Fruit fly (Drosophila melanogaster) whole organism, embryonic: ENCODE measurements around the gene Atx-1.
A peak's percentile ranks its signal among the peaks of the same experiment; 100 is the strongest.

ENCODE experiments used
- BEAF-32 ChIP-seq: fragments of 200-800 bp; sonication (Bioruptor generic); optimal IDR thresholded peaks from 3 replicates; lab custom pipeline; 2017; ENCODE audit warnings: missing biosample characterization, missing genetic modification characterization, mild to moderate bottlenecking, moderate library complexity, missing genetic modification reagents
- CG1024 ChIP-seq: fragments of 200-800 bp; sonication (Bioruptor generic); IDR thresholded peaks from 2 replicates; pipeline ENCODE4 v1.3.6; 2022; ENCODE audit warnings: missing biosample characterization, missing genetic modification characterization
- CG10274 ChIP-seq: fragments of 200-800 bp; sonication (Bioruptor generic); optimal IDR thresholded peaks from 3 replicates; lab custom pipeline; 2017; ENCODE audit warnings: missing biosample characterization, mild to moderate bottlenecking, missing genetic modification characterization
- CG10959 ChIP-seq: fragments of 200-800 bp; sonication (Bioruptor generic); IDR thresholded peaks from 2 replicates; pipeline ENCODE4 v1.3.6; 2022; ENCODE audit warnings: missing biosample characterization, missing genetic modification characterization
- CG12104 ChIP-seq: fragments of 200-800 bp; sonication (Bioruptor generic); optimal IDR thresholded peaks from 3 replicates; lab custom pipeline; 2016; ENCODE audit warnings: missing biosample characterization, missing genetic modification characterization
- CG12155 ChIP-seq: fragments of 200-800 bp; sonication (Bioruptor generic); optimal IDR thresholded peaks from 3 replicates; lab custom pipeline; 2016; ENCODE audit warnings: missing biosample characterization, missing genetic modification characterization
- CG12219 ChIP-seq: fragments of 200-800 bp; sonication (Bioruptor generic); optimal IDR thresholded peaks from 3 replicates; lab custom pipeline; 2018; ENCODE audit warnings: missing biosample characterization, mild to moderate bottlenecking, missing genetic modification characterization
- CG12236 ChIP-seq: fragments of 200-800 bp; sonication (Bioruptor generic); optimal IDR thresholded peaks from 2 replicates; lab custom pipeline; 2016; ENCODE audit warnings: missing biosample characterization, missing genetic modification characterization
- CG13296 ChIP-seq: fragments of 200-800 bp; sonication (Bioruptor generic); optimal IDR thresholded peaks from 3 replicates; lab custom pipeline; 2018; ENCODE audit warnings: missing biosample characterization, mild to moderate bottlenecking, missing genetic modification characterization
- CG15269 ChIP-seq: fragments of 200-800 bp; sonication (Bioruptor generic); optimal IDR thresholded peaks from 2 replicates; lab custom pipeline; 2018; ENCODE audit warnings: missing biosample characterization, mild to moderate bottlenecking, missing genetic modification characterization, moderate library complexity
- CG15479 ChIP-seq: fragments of 200-800 bp; sonication (Bioruptor generic); optimal IDR thresholded peaks from 3 replicates; lab custom pipeline; 2019; ENCODE audit warnings: missing biosample characterization, mild to moderate bottlenecking, missing genetic modification characterization, moderate library complexity
- CG16813 ChIP-seq: fragments of 200-800 bp; sonication (Bioruptor generic); IDR thresholded peaks from 3 replicates; pipeline ENCODE4 v1.3.6; 2022; ENCODE audit warnings: missing biosample characterization, missing genetic modification characterization; ENCODE audit not compliant: partially characterized antibody
- CG16863 ChIP-seq: fragments of 200-800 bp; sonication (Bioruptor generic); optimal IDR thresholded peaks from 3 replicates; lab custom pipeline; 2016; ENCODE audit warnings: missing biosample characterization, missing genetic modification characterization
- CG17802 ChIP-seq: fragments of 200-800 bp; sonication (Bioruptor generic); optimal IDR thresholded peaks from 2 replicates; lab custom pipeline; 2018; ENCODE audit warnings: missing biosample characterization, mild to moderate bottlenecking, missing genetic modification characterization, moderate library complexity
- CG2120 ChIP-seq: fragments of 200-800 bp; sonication (Bioruptor generic); optimal IDR thresholded peaks from 3 replicates; lab custom pipeline; 2016; ENCODE audit warnings: missing biosample characterization, missing genetic modification characterization
- CG2678 ChIP-seq: fragments of 200-800 bp; sonication (Bioruptor generic); optimal IDR thresholded peaks from 3 replicates; lab custom pipeline; 2019; ENCODE audit warnings: missing biosample characterization, mild to moderate bottlenecking, missing genetic modification characterization, moderate library complexity
- CG30020 ChIP-seq: fragments of 200-800 bp; optimal IDR thresholded peaks from 2 replicates; lab custom pipeline; 2019; ENCODE audit warnings: missing biosample characterization, mild to moderate bottlenecking, missing genetic modification characterization, moderate library complexity
- CG4404 ChIP-seq: fragments of 200-800 bp; sonication (Bioruptor generic); IDR thresholded peaks from 2 replicates; pipeline ENCODE4 v1.3.6; 2022; ENCODE audit warnings: missing biosample characterization, missing genetic modification characterization
- CG4707 ChIP-seq: fragments of 200-800 bp; sonication (Bioruptor generic); optimal IDR thresholded peaks from 2 replicates; lab custom pipeline; 2018; ENCODE audit warnings: missing biosample characterization, mild to moderate bottlenecking, missing genetic modification characterization, moderate library complexity
- CG6654 ChIP-seq: fragments of 200-800 bp; sonication (Bioruptor generic); optimal IDR thresholded peaks from 2 replicates; lab custom pipeline; 2017; ENCODE audit warnings: missing biosample characterization, mild to moderate bottlenecking, missing genetic modification characterization
- CG6683 ChIP-seq: fragments of 200-800 bp; sonication (Bioruptor generic); optimal IDR thresholded peaks from 2 replicates; lab custom pipeline; 2017; ENCODE audit warnings: missing biosample characterization, mild to moderate bottlenecking, missing genetic modification characterization, missing genetic modification reagents
- CG6791 ChIP-seq: fragments of 200-800 bp; sonication (Bioruptor generic); IDR thresholded peaks from 3 replicates; pipeline ENCODE4 v1.3.6; 2022; ENCODE audit warnings: missing biosample characterization, missing genetic modification characterization; ENCODE audit not compliant: partially characterized antibody
- CG9876 ChIP-seq: fragments of 200-800 bp; sonication (Bioruptor generic); optimal IDR thresholded peaks from 2 replicates; lab custom pipeline; 2016; ENCODE audit warnings: missing biosample characterization, missing genetic modification characterization
- CG9932 ChIP-seq: fragments of 200-800 bp; sonication (Bioruptor generic); IDR thresholded peaks from 2 replicates; pipeline ENCODE4 v1.3.6; 2022; ENCODE audit warnings: missing biosample characterization, missing genetic modification characterization
- Dfd ChIP-seq, 2 experiments: fragments of >200 bp; optimal IDR thresholded peaks; 2 replicates each; lab custom pipeline; 2017; ENCODE audit warnings: missing biosample characterization in 2 of 2, missing genetic modification characterization in 2 of 2
- Dip3 ChIP-seq: fragments of 200-800 bp; sonication (Bioruptor generic); optimal IDR thresholded peaks from 3 replicates; lab custom pipeline; 2016; ENCODE audit warnings: missing biosample characterization, missing genetic modification characterization
- ERR ChIP-seq: fragments of 200-800 bp; sonication (Bioruptor generic); optimal IDR thresholded peaks from 2 replicates; lab custom pipeline; 2016; ENCODE audit warnings: missing biosample characterization, missing genetic modification characterization
- H2.0 ChIP-seq: fragments of 200-800 bp; sonication (Bioruptor generic); IDR thresholded peaks from 2 replicates; pipeline ENCODE4 v1.3.6; 2022; ENCODE audit warnings: missing biosample characterization, missing genetic modification characterization
- HLHmδ ChIP-seq: fragments of 200-800 bp; sonication (Bioruptor generic); optimal IDR thresholded peaks from 2 replicates; lab custom pipeline; 2018; ENCODE audit warnings: missing biosample characterization, mild to moderate bottlenecking, missing genetic modification characterization, moderate library complexity
- Hr51 ChIP-seq, 2 experiments: fragments of 200-800 bp; sonication (Bioruptor generic); optimal IDR thresholded peaks; 2 replicates in 1 of 2; 3 replicates in 1 of 2; lab custom pipeline; 2016 to 2018; ENCODE audit warnings: missing biosample characterization in 2 of 2, missing genetic modification characterization in 2 of 2, mild to moderate bottlenecking in 1 of 2, moderate library complexity in 1 of 2
- Hsf ChIP-seq: fragments of 200-800 bp; sonication (Bioruptor generic); optimal IDR thresholded peaks from 3 replicates; lab custom pipeline; 2016; ENCODE audit warnings: missing biosample characterization, missing genetic modification characterization
- Nf-YC ChIP-seq: fragments of 200-800 bp; optimal IDR thresholded peaks from 3 replicates; lab custom pipeline; 2019; ENCODE audit warnings: missing biosample characterization, mild to moderate bottlenecking, missing genetic modification characterization, moderate library complexity
- NfI ChIP-seq: fragments of 200-800 bp; sonication (Bioruptor generic); optimal IDR thresholded peaks from 3 replicates; lab custom pipeline; 2018; ENCODE audit warnings: missing biosample characterization, mild to moderate bottlenecking, missing genetic modification characterization, moderate library complexity
- Poxn ChIP-seq: fragments of 200-800 bp; sonication (Bioruptor generic); IDR thresholded peaks from 2 replicates; pipeline ENCODE4 v1.3.6; 2022; ENCODE audit warnings: missing biosample characterization, missing genetic modification characterization
- Usf ChIP-seq: fragments of 200-800 bp; sonication (Bioruptor generic); optimal IDR thresholded peaks from 2 replicates; lab custom pipeline; 2017; ENCODE audit warnings: missing genotype, missing biosample characterization, missing genetic modification characterization
- Vsx1 ChIP-seq: fragments of 200-800 bp; sonication (Bioruptor generic); optimal IDR thresholded peaks from 2 replicates; lab custom pipeline; 2017; ENCODE audit warnings: missing biosample characterization, mild to moderate bottlenecking, missing genetic modification characterization, missing genetic modification reagents
- chm ChIP-seq: fragments of 200-800 bp; sonication (Bioruptor generic); IDR thresholded peaks from 2 replicates; pipeline ENCODE4 v1.3.6; 2022; ENCODE audit warnings: missing biosample characterization, missing genetic modification characterization
- crp ChIP-seq, 2 experiments: fragments of 200-800 bp; sonication (Bioruptor generic); optimal IDR thresholded peaks; 2 replicates in 1 of 2; 3 replicates in 1 of 2; lab custom pipeline; 2017; ENCODE audit warnings: missing biosample characterization in 2 of 2, missing genetic modification characterization in 2 of 2, mild to moderate bottlenecking in 1 of 2, moderate library complexity in 1 of 2
- disco-r ChIP-seq: fragments of 200-800 bp; sonication (Bioruptor generic); optimal IDR thresholded peaks from 2 replicates; lab custom pipeline; 2016; ENCODE audit warnings: missing biosample characterization, missing genetic modification characterization
- emc ChIP-seq: fragments of 200-800 bp; sonication (Bioruptor generic); optimal IDR thresholded peaks from 2 replicates; lab custom pipeline; 2016; ENCODE audit warnings: missing biosample characterization, missing genetic modification characterization
- esg ChIP-seq: fragments of 200-800 bp; sonication (Bioruptor generic); conservative IDR thresholded peaks from 2 replicates; pipeline ENCODE4 v1.3.6; 2022; ENCODE audit warnings: missing biosample characterization, missing genetic modification characterization
- grau ChIP-seq: fragments of 200-800 bp; optimal IDR thresholded peaks from 3 replicates; lab custom pipeline; 2019; ENCODE audit warnings: missing biosample characterization, mild to moderate bottlenecking, missing genetic modification characterization, moderate library complexity
- h ChIP-seq: fragments of >200 bp; optimal IDR thresholded peaks from 2 replicates; lab custom pipeline; 2017
- jing ChIP-seq: fragments of 200-800 bp; sonication (Bioruptor generic); optimal IDR thresholded peaks from 2 replicates; lab custom pipeline; 2018; ENCODE audit warnings: missing biosample characterization, mild to moderate bottlenecking, missing genetic modification characterization
- ken ChIP-seq: fragments of 200-800 bp; sonication (Bioruptor generic); IDR thresholded peaks from 3 replicates; pipeline ENCODE4 v1.3.6; 2022; ENCODE audit warnings: missing biosample characterization, missing genetic modification characterization
- mam ChIP-seq: fragments of 200-800 bp; sonication (Bioruptor generic); optimal IDR thresholded peaks from 3 replicates; lab custom pipeline; 2016; ENCODE audit warnings: missing biosample characterization, missing genetic modification characterization
- nerfin-2 ChIP-seq: fragments of 200-800 bp; sonication (Bioruptor generic); IDR thresholded peaks from 2 replicates; pipeline ENCODE4 v1.3.6; 2022; ENCODE audit warnings: missing biosample characterization, missing genetic modification characterization; ENCODE audit not compliant: partially characterized antibody
- onecut ChIP-seq: fragments of 200-800 bp; sonication (Bioruptor generic); IDR thresholded peaks from 2 replicates; pipeline ENCODE4 v1.3.6; 2022; ENCODE audit warnings: missing biosample characterization, missing genetic modification characterization
- org-1 ChIP-seq: fragments of 200-800 bp; sonication (Bioruptor generic); optimal IDR thresholded peaks from 2 replicates; lab custom pipeline; 2017; ENCODE audit warnings: missing biosample characterization, missing genetic modification characterization
- shn ChIP-seq: fragments of 200-800 bp; sonication (Bioruptor generic); optimal IDR thresholded peaks from 3 replicates; lab custom pipeline; 2016; ENCODE audit warnings: missing biosample characterization, missing genetic modification characterization
- tap ChIP-seq: fragments of 200-800 bp; optimal IDR thresholded peaks from 3 replicates; lab custom pipeline; 2019; ENCODE audit warnings: missing biosample characterization, mild to moderate bottlenecking, missing genetic modification characterization, moderate library complexity

The Atx-1 gene

dm6 chrX:6794190-6794589 lies 28.8 kb upstream of the Atx-1 start (continued):
- TF ChIP-seq NfI (GFP tag; lab: Kevin White, UChicago) (peak; percentile 86), shn (GFP tag; lab: Kevin White, UChicago) (peak; percentile 61), CG1024 (GFP tag; lab: Robert Waterston, UW) (peak; percentile 75), CG16813 (GFP tag; lab: Robert Waterston, UW) (no peak), CG6654 (GFP tag; lab: Kevin White, UChicago) (peak; percentile 46), Dip3 (GFP tag; lab: Kevin White, UChicago) (peak; percentile 81), emc (GFP tag; lab: Kevin White, UChicago) (peak; percentile 72), CG12155 (GFP tag; lab: Kevin White, UChicago) (peak; percentile 77), H2.0 (GFP tag; lab: Robert Waterston, UW) (peak; percentile 88), CG12236 (GFP tag; lab: Kevin White, UChicago) (peak; percentile 73), CG4707 (GFP tag; lab: Kevin White, UChicago) (peak; percentile 48), CG10959 (peak; percentile 74), HLHmδ (no peak), Hsf (GFP tag; lab: Kevin White, UChicago) (peak; percentile 83), CG12219 (GFP tag; lab: Kevin White, UChicago) (peak; percentile 87), Poxn (GFP tag; lab: Robert Waterston, UW) (no peak), Dfd (GFP tag; optimal IDR thresholded peaks at IDR 0.05; lab: Kevin White, UChicago) (no peak), Vsx1 (GFP tag; lab: Kevin White, UChicago) (peak; percentile 56), onecut (GFP tag; lab: Robert Waterston, UW) (peak; percentile 77), CG9876 (peak; percentile 61), crp (GFP tag; optimal IDR thresholded peaks at IDR 0.05; lab: Kevin White, UChicago) (peak in 1 of 2 experiments; percentile 36), Hr51 (GFP tag; optimal IDR thresholded peaks at IDR 0.05; lab: Kevin White, UChicago) (peak; percentile 75 to 89), jing (GFP tag; lab: Kevin White, UChicago) (peak; percentile 80), CG9932 (GFP tag; lab: Robert Waterston, UW) (peak; percentile 84), esg (GFP tag; lab: Robert Waterston, UW) (peak; percentile 80), CG15269 (peak; percentile 91), CG4404 (GFP tag; lab: Robert Waterston, UW) (peak; percentile 54; the same call in 1 of the 2 replicates), org-1 (peak; percentile 74), grau (peak; percentile 81), CG2120 (GFP tag; lab: Kevin White, UChicago) (peak; percentile 89), CG15479 (no peak), Nf-YC (tag; lab: Kevin White, UChicago) (peak; percentile 7), Usf (GFP tag; lab: Kevin White, UChicago) (peak; percentile 68), CG10274 (GFP tag; lab: Kevin White, UChicago) (peak; percentile 69), chm (GFP tag; lab: Robert Waterston, UW) (peak; percentile 73; the same call in 1 of the 2 replicates), nerfin-2 (GFP tag; lab: Robert Waterston, UW) (no peak), CG6791 (GFP tag; lab: Robert Waterston, UW) (no peak), CG30020 (no peak), ERR (GFP tag; lab: Kevin White, UChicago) (peak; percentile 46), mam (GFP tag; lab: Kevin White, UChicago) (peak; percentile 86), disco-r (GFP tag; lab: Kevin White, UChicago) (peak; percentile 78), BEAF-32 (GFP tag; lab: Kevin White, UChicago) (no peak), h (lab: Kevin White, UChicago) (no peak), CG16863 (GFP tag; lab: Kevin White, UChicago) (peak; percentile 74), CG17802 (tag; lab: Kevin White, UChicago) (peak; percentile 41), CG6683 (GFP tag; lab: Kevin White, UChicago) (peak; percentile 32), CG12104 (GFP tag; lab: Kevin White, UChicago) (peak; percentile 65), ken (peak; percentile 87), CG2678 (tag; lab: Kevin White, UChicago) (peak; percentile 87), tap (tag; lab: Kevin White, UChicago) (peak; percentile 77), CG13296 (GFP tag; lab: Kevin White, UChicago) (peak; percentile 77)
